Worm (Caenorhabditis elegans): ENCODE data around the gene irld-28.
"Not testable (repeated sequence)": the region's sequence is repeated elsewhere in the genome, so short reads cannot be mapped to it uniquely, and the experiment has no call there.

- TF ChIP-seq nhr-179 (tag; optimal IDR thresholded peaks at IDR 0.05); F33H1.4 (GFP tag; IDR thresholded peaks at IDR 0.05); Y56A3A.18 (GFP tag; IDR thresholded peaks at IDR 0.05); aptf-2 (GFP tag; conservative IDR thresholded peaks at IDR 0.05); unc-62 (GFP tag; optimal IDR thresholded peaks at IDR 0.05); hlh-12 (tag; optimal IDR thresholded peaks at IDR 0.05); egl-18 (GFP tag; IDR thresholded peaks at IDR 0.05); nfya-1 (tag; optimal IDR thresholded peaks at IDR 0.05; ENCODE audit: borderline replicate concordance, insufficient read depth); nfya-2 (GFP tag; IDR thresholded peaks at IDR 0.05); ceh-58 (GFP tag; IDR thresholded peaks at IDR 0.05); lin-35 (GFP tag; optimal IDR thresholded peaks at IDR 0.05); snpc-4 (GFP tag; optimal IDR thresholded peaks at IDR 0.05); snpc-4 (tag; optimal IDR thresholded peaks at IDR 0.05); him-1 (tag; optimal IDR thresholded peaks at IDR 0.05); chd-7 (tag; optimal IDR thresholded peaks at IDR 0.05): not testable (repeated sequence)
Observed at ce11 chrV:2330129-2330528, 5.9 kb downstream of the irld-28 start, which contains the start of gene pud-1.1.
